Worm (Caenorhabditis elegans) whole organism, L4 larva: ENCODE data around the gene gcy-21.

ENCODE experiments used
- ZK546.5 ChIP-seq, 2 experiments: sonication (generic microtip); optimal IDR thresholded peaks; 2 replicates each; lab custom pipeline; 2017; ENCODE audit warnings: missing biosample characterization in 2 of 2, missing genetic modification characterization in 2 of 2
- fkh-10 ChIP-seq: fragments of 150-350 bp; optimal IDR thresholded peaks from 2 replicates; lab custom pipeline; 2014; ENCODE audit warnings: missing biosample characterization, missing genetic modification reagents, missing genetic modification characterization
- lim-7 ChIP-seq: fragments of 200-800 bp; sonication (Bioruptor generic); IDR thresholded peaks from 2 replicates; pipeline ENCODE4 v1.3.6; 2022; ENCODE audit warnings: missing genetic modification characterization, missing compliant biosample characterization
- lin-39 ChIP-seq: fragments of 150-350 bp; optimal IDR thresholded peaks from 2 replicates; lab custom pipeline; 2014; ENCODE audit warnings: missing biosample characterization, missing genetic modification reagents, missing genetic modification characterization
- mdl-1 ChIP-seq, 2 experiments: fragments of 150-350 bp in 1 of 2; sonication (generic microtip) in 1 of 2; optimal IDR thresholded peaks; 2 replicates each; lab custom pipeline; 2014 to 2017; ENCODE audit warnings: missing biosample characterization in 2 of 2, missing genetic modification characterization in 2 of 2
- nhr-28 ChIP-seq: fragments of 150-350 bp; optimal IDR thresholded peaks from 2 replicates; lab custom pipeline; 2014; ENCODE audit warnings: missing biosample characterization, missing genetic modification characterization
- nhr-76 ChIP-seq: fragments of 150-350 bp; optimal IDR thresholded peaks from 2 replicates; lab custom pipeline; 2014; ENCODE audit warnings: missing biosample characterization, missing genetic modification characterization
- nhr-77 ChIP-seq: fragments of 150-350 bp; optimal IDR thresholded peaks from 2 replicates; lab custom pipeline; 2014; ENCODE audit warnings: missing biosample characterization, missing genetic modification characterization
- unc-62 ChIP-seq, 3 experiments: fragments of 150-350 bp in 1 of 3; sonication (generic microtip); optimal IDR thresholded peaks in 2 of 3; peaks in 1 of 3; 1 replicate in 1 of 3; 2 replicates in 2 of 3; lab custom pipeline; 2014 to 2017; ENCODE audit warnings: missing biosample characterization in 3 of 3, missing genetic modification characterization in 3 of 3, missing genetic modification reagents in 3 of 3, missing genotype in 1 of 3
- zag-1 ChIP-seq: fragments of 150-350 bp; optimal IDR thresholded peaks from 2 replicates; lab custom pipeline; 2014; ENCODE audit warnings: missing biosample characterization, missing genetic modification characterization

ce11 chrII:2629270-2629669 lies 30.2 kb upstream of the gcy-21 start, which contains the start of gene sri-37:
- TF ChIP-seq lin-39 (no peak), fkh-10 (GFP tag; lab: Kevin White, UChicago) (no peak), nhr-76 (no peak), nhr-77 (no peak), zag-1 (tag; lab: Kevin White, UChicago) (no peak), nhr-28 (tag; lab: Kevin White, UChicago) (no peak), unc-62 (GFP tag; optimal IDR thresholded peaks at IDR 0.05 in 1 of 2; lab: Kevin White, UChicago) (no peak), unc-62 (tag; optimal IDR thresholded peaks at IDR 0.05; lab: Kevin White, UChicago) (no peak), mdl-1 (tag; optimal IDR thresholded peaks at IDR 0.05; lab: Kevin White, UChicago) (no peak), ZK546.5 (tag; optimal IDR thresholded peaks at IDR 0.05; lab: Kevin White, UChicago) (no peak), lim-7 (no peak)
